Worm (Caenorhabditis elegans) whole organism, mixed stage, embryonic: ENCODE data around the gene fbxb-71.

Source experiments
- M03D4.4 ChIP-seq: sonication (generic microtip); optimal IDR thresholded peaks from 2 replicates; lab custom pipeline; 2017; ENCODE audit warnings: mild to moderate bottlenecking, missing genetic modification characterization, missing compliant biosample characterization
- blmp-1 ChIP-seq: fragments of 150-350 bp; optimal IDR thresholded peaks from 2 replicates; lab custom pipeline; 2014; ENCODE audit warnings: missing biosample characterization, missing genetic modification characterization
- ceh-43 ChIP-seq: fragments of 200-800 bp; sonication (Bioruptor generic); optimal IDR thresholded peaks from 2 replicates; lab custom pipeline; 2018; ENCODE audit warnings: mild to moderate bottlenecking, missing genetic modification characterization, moderate library complexity, missing compliant biosample characterization
- drap-1 ChIP-seq: fragments of 200-800 bp; sonication (Bioruptor generic); optimal IDR thresholded peaks from 3 replicates; lab custom pipeline; 2018; ENCODE audit warnings: mild to moderate bottlenecking, missing genetic modification characterization, missing compliant biosample characterization
- elt-3 ChIP-seq: fragments of 150-350 bp; optimal IDR thresholded peaks from 2 replicates; lab custom pipeline; 2014; ENCODE audit warnings: missing biosample characterization, missing genetic modification characterization
- lin-13 ChIP-seq: fragments of 150-350 bp; optimal IDR thresholded peaks from 2 replicates; lab custom pipeline; 2014; ENCODE audit warnings: missing biosample characterization, missing genetic modification characterization
- lsy-2 ChIP-seq: fragments of 150-350 bp; optimal IDR thresholded peaks from 2 replicates; lab custom pipeline; 2014; ENCODE audit warnings: missing biosample characterization, missing genetic modification characterization
- mab-5 ChIP-seq: fragments of 150-350 bp; optimal IDR thresholded peaks from 2 replicates; lab custom pipeline; 2014; ENCODE audit warnings: missing biosample characterization, missing genetic modification characterization
- mls-2 ChIP-seq: sonication (generic microtip); optimal IDR thresholded peaks from 2 replicates; lab custom pipeline; 2016; ENCODE audit warnings: mild to moderate bottlenecking, missing genetic modification characterization, moderate library complexity, missing compliant biosample characterization
- nhr-2 ChIP-seq: fragments of 150-350 bp; optimal IDR thresholded peaks from 2 replicates; lab custom pipeline; 2014; ENCODE audit warnings: missing biosample characterization, missing genetic modification characterization
- pha-4 ChIP-seq: fragments of 150-350 bp; optimal IDR thresholded peaks from 2 replicates; lab custom pipeline; 2018; ENCODE audit warnings: missing biosample characterization, missing genetic modification reagents, missing genetic modification characterization
- sptf-1 ChIP-seq: sonication (generic microtip); optimal IDR thresholded peaks from 2 replicates; lab custom pipeline; 2017; ENCODE audit warnings: mild to moderate bottlenecking, missing genetic modification characterization, moderate library complexity, missing compliant biosample characterization
- unc-120 ChIP-seq: sonication (generic microtip); optimal IDR thresholded peaks from 2 replicates; lab custom pipeline; 2017; ENCODE audit warnings: missing genetic modification characterization, missing compliant biosample characterization; ENCODE audit not compliant: poor library complexity, severe bottlenecking

Gene fbxb-71

DNA sequence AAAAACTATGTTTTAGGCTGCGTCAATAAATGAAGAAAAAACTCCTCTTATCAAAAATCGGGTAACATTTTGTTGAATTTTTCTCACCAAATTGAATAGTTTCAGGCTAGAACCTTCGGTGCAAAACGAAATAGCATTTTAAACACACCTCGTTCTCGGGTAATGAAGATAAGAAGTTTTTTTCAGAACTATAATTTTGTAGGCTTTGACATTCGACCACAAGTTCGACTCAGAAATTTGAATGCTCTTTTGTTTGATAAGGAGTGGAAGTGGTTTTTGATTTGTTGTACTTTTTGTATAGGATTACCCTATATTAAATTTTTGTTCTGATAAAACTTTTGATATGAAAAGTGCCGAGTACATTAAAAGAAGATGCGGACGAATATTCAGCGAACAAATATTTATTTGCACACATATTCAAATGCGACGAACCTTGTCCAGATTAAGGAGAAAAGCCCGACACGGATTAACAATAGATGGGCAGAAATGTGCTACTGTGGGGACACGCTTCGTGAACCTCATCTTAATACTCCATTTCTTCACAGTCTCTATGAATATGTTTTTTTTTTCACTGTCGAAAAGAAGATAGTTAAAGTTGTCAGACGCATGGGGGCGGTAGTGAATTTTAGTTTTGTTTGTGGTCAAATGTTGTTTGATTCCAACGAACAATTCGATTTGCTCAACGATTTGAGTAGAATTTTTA lies 44.0 kb downstream of the fbxb-71 start:
- TF ChIP-seq lin-13 (tag; lab: Kevin White, UChicago) (no peak), unc-120 (tag; lab: Kevin White, UChicago) (no peak), M03D4.4 (tag; lab: Kevin White, UChicago) (no peak), pha-4 (peak; percentile 53), elt-3 (tag; lab: Kevin White, UChicago) (no peak)

DNA sequence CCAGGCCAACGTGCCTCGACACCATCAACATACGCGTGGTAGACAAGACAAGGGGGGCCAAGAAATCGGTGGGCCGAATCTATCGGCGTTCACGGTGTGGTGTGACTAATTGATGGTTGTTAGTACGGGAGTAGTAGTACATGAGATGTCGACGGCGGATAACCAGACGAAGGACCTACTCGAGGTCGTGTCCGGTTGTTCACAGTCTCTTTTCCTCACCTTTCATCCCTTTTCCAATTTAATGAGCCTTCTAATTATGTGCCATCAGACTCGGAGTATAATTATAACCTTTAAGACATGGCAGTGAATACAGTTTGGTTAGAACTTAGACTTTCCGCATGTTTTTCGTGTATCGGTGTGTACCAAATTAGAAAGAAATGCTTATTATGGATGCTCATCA lies 48.0 kb downstream of the fbxb-71 start:
- TF ChIP-seq sptf-1 = peak; percentile 44
- TF ChIP-seq mab-5 (tag; lab: Kevin White, UChicago) = no peak
- peak; percentile 90 for TF ChIP-seq nhr-2
- no peak for TF ChIP-seq lsy-2 (tag; lab: Kevin White, UChicago)
- TF ChIP-seq drap-1 (GFP tag; lab: Kevin White, UChicago) = no peak
- TF ChIP-seq blmp-1 (tag; lab: Kevin White, UChicago) = no peak
- peak; percentile 63 for TF ChIP-seq ceh-43
- TF ChIP-seq mls-2 = peak; percentile 35
